Fruit fly (Drosophila melanogaster): ENCODE results near the gene Orct.
A peak's percentile ranks its signal among the peaks of the same experiment; 100 is the strongest.

Gene Orct

dm6 chr3R:24271071-24271470 is 5.0 kb upstream of the Orct start, which contains the start of gene jar (continued):
- TF ChIP-seq otp (GFP tag; IDR thresholded peaks at IDR 0.05) (peak; percentile 61; the same call in 1 of the 3 replicates), CG7372 (GFP tag; IDR thresholded peaks at IDR 0.05) (no peak), D (optimal IDR thresholded peaks at IDR 0.05) (peak; percentile 5), D (GFP tag; optimal IDR thresholded peaks at IDR 0.05) (no peak), tgo (GFP tag; IDR thresholded peaks at IDR 0.05) (no peak), da (GFP tag; optimal IDR thresholded peaks at IDR 0.05) (no peak), CG3847 (GFP tag; IDR thresholded peaks at IDR 0.05) (peak; percentile 65), Myb (GFP tag; optimal IDR thresholded peaks at IDR 0.05) (peak; percentile 99), usp (GFP tag; optimal IDR thresholded peaks at IDR 0.05) (no peak), lab (GFP tag; optimal IDR thresholded peaks at IDR 0.05) (peak; percentile 60), CG10274 (GFP tag; optimal IDR thresholded peaks at IDR 0.05) (no peak), mld (GFP tag; IDR thresholded peaks at IDR 0.05; ENCODE audit: partially characterized antibody) (peak; percentile 70; the same call in 2 of the 3 replicates), CG31365 (tag; optimal IDR thresholded peaks at IDR 0.05) (peak; percentile 44), slp2 (GFP tag; optimal IDR thresholded peaks at IDR 0.05) (no peak), Dbx (GFP tag; IDR thresholded peaks at IDR 0.05) (peak; percentile 58; the same call in 1 of the 3 replicates), Gug (GFP tag; IDR thresholded peaks at IDR 0.05) (no peak), sd (tag; optimal IDR thresholded peaks at IDR 0.05) (peak; percentile 48), gfzf (GFP tag; optimal IDR thresholded peaks at IDR 0.05) (peak; percentile 65), D19A (tag; optimal IDR thresholded peaks at IDR 0.05) (peak; percentile 34), CG9609 (GFP tag; optimal IDR thresholded peaks at IDR 0.05) (no peak), fd96Cb (tag; optimal IDR thresholded peaks at IDR 0.05) (no peak), CG1233 (GFP tag; optimal IDR thresholded peaks at IDR 0.05) (peak; percentile 24), sob (GFP tag; IDR thresholded peaks at IDR 0.05) (peak; percentile 46; the same call in 1 of the 2 replicates), CG17361 (GFP tag; IDR thresholded peaks at IDR 0.05) (no peak), HmgZ (tag; optimal IDR thresholded peaks at IDR 0.05) (peak; percentile 68), PHDP (tag; optimal IDR thresholded peaks at IDR 0.05) (peak; percentile 46), h (optimal IDR thresholded peaks at IDR 0.05) (no peak), psq (GFP tag; optimal IDR thresholded peaks at IDR 0.05) (no peak), CG10267 (tag; optimal IDR thresholded peaks at IDR 0.05) (peak; percentile 78), CG12659 (GFP tag; optimal IDR thresholded peaks at IDR 0.05) (peak; percentile 66), MBD-R2 (GFP tag; IDR thresholded peaks at IDR 0.05) (peak; percentile 45; the same call in 1 of the 2 replicates), CG12299 (tag; optimal IDR thresholded peaks at IDR 0.05) (no peak), CG12071 (GFP tag; optimal IDR thresholded peaks at IDR 0.05) (peak; percentile 71), Trl (optimal IDR thresholded peaks at IDR 0.05) (no peak), Trl (GFP tag; optimal IDR thresholded peaks at IDR 0.05) (no peak), CG4328 (GFP tag; optimal IDR thresholded peaks at IDR 0.05) (no peak), CG9437 (GFP tag; optimal IDR thresholded peaks at IDR 0.05) (no peak), CG17186 (GFP tag; optimal IDR thresholded peaks at IDR 0.05) (peak; percentile 99), Drgx (GFP tag; IDR thresholded peaks at IDR 0.05) (no peak), Hmx (GFP tag; optimal IDR thresholded peaks at IDR 0.05) (no peak), CG17385 (GFP tag; optimal IDR thresholded peaks at IDR 0.05) (peak; percentile 54), gt (GFP tag; IDR thresholded peaks at IDR 0.05) (no peak), fd3F (GFP tag; optimal IDR thresholded peaks at IDR 0.05) (no peak), Hey (tag; optimal IDR thresholded peaks at IDR 0.05) (peak; percentile 21), prd (optimal IDR thresholded peaks at IDR 0.05) (no peak), prd (GFP tag; IDR thresholded peaks at IDR 0.05) (0 out of 3 replicates have a peak, but pooled peaks have one; percentile 16), mam (GFP tag; optimal IDR thresholded peaks at IDR 0.05) (no peak), nom (GFP tag; optimal IDR thresholded peaks at IDR 0.05) (peak; percentile 25), pita (GFP tag; optimal IDR thresholded peaks at IDR 0.05) (no peak), CG7839 (tag; optimal IDR thresholded peaks at IDR 0.05) (peak; percentile 25), HLHmδ (GFP tag; optimal IDR thresholded peaks at IDR 0.05) (peak; percentile 25), CG30020 (tag; optimal IDR thresholded peaks at IDR 0.05) (peak; percentile 11), ttk (GFP tag; IDR thresholded peaks at IDR 0.05) (no peak)
